Fruit fly (Drosophila melanogaster) whole organism, prepupa: ENCODE results near the gene Hex-t2.
A peak's percentile ranks its signal among the peaks of the same experiment; 100 is the strongest.

ENCODE experiments used
- Blimp-1 ChIP-seq: fragments of 200-800 bp; sonication (Bioruptor generic); optimal IDR thresholded peaks from 3 replicates; lab custom pipeline; 2017; ENCODE audit warnings: missing biosample characterization, missing genetic modification characterization, mild to moderate bottlenecking, moderate library complexity, missing genetic modification reagents
- CG10631 ChIP-seq: fragments of 200-800 bp; sonication (Bioruptor generic); optimal IDR thresholded peaks from 2 replicates; lab custom pipeline; 2016; ENCODE audit warnings: missing biosample characterization, missing genetic modification characterization
- CG10669 ChIP-seq: fragments of 200-800 bp; sonication (Bioruptor generic); optimal IDR thresholded peaks from 3 replicates; lab custom pipeline; 2018; ENCODE audit warnings: missing biosample characterization, mild to moderate bottlenecking, missing genetic modification characterization, moderate library complexity
- CG11294 ChIP-seq: fragments of 200-800 bp; sonication (Bioruptor generic); IDR thresholded peaks from 2 replicates; pipeline ENCODE4 v1.3.6; 2022; ENCODE audit warnings: missing biosample characterization, missing genetic modification characterization
- CG11762 ChIP-seq: fragments of 200-800 bp; sonication (Bioruptor generic); optimal IDR thresholded peaks from 3 replicates; lab custom pipeline; 2016; ENCODE audit warnings: missing biosample characterization, missing genetic modification characterization; ENCODE audit not compliant: insufficient read depth
- CG11902 ChIP-seq: fragments of 200-800 bp; sonication (Bioruptor generic); optimal IDR thresholded peaks from 3 replicates; lab custom pipeline; 2016; ENCODE audit warnings: missing biosample characterization, missing genetic modification characterization
- CG1621 ChIP-seq: fragments of 200-800 bp; sonication (Bioruptor generic); optimal IDR thresholded peaks from 3 replicates; lab custom pipeline; 2018; ENCODE audit warnings: missing biosample characterization, mild to moderate bottlenecking, missing genetic modification characterization
- CG16779 ChIP-seq: fragments of 200-800 bp; sonication (Bioruptor generic); optimal IDR thresholded peaks from 3 replicates; lab custom pipeline; 2017; ENCODE audit warnings: missing biosample characterization, mild to moderate bottlenecking, missing genetic modification characterization
- CG31627 ChIP-seq: fragments of 200-800 bp; sonication (Bioruptor generic); optimal IDR thresholded peaks from 3 replicates; lab custom pipeline; 2016; ENCODE audit warnings: missing biosample characterization, missing genetic modification characterization
- CG32006 ChIP-seq: fragments of 200-800 bp; sonication (Bioruptor generic); optimal IDR thresholded peaks from 3 replicates; lab custom pipeline; 2017; ENCODE audit warnings: missing biosample characterization, mild to moderate bottlenecking, missing genetic modification characterization
- CG34406 ChIP-seq: fragments of 200-800 bp; sonication (Bioruptor generic); optimal IDR thresholded peaks from 3 replicates; lab custom pipeline; 2016; ENCODE audit warnings: missing biosample characterization, missing genetic modification characterization
- CG3919 ChIP-seq: fragments of 200-800 bp; sonication (Bioruptor generic); optimal IDR thresholded peaks from 3 replicates; lab custom pipeline; 2016; ENCODE audit warnings: missing biosample characterization, missing genetic modification characterization
- CG4318 ChIP-seq: fragments of 200-800 bp; sonication (Bioruptor generic); optimal IDR thresholded peaks from 3 replicates; lab custom pipeline; 2017; ENCODE audit warnings: missing biosample characterization, mild to moderate bottlenecking, missing genetic modification characterization
- CG6163 ChIP-seq: fragments of 200-800 bp; sonication (Bioruptor generic); IDR thresholded peaks from 3 replicates; pipeline ENCODE4 v1.3.6; 2022; ENCODE audit warnings: missing biosample characterization, missing genetic modification characterization
- CG6276 ChIP-seq: fragments of 200-800 bp; sonication (Bioruptor generic); optimal IDR thresholded peaks from 2 replicates; lab custom pipeline; 2017; ENCODE audit warnings: missing biosample characterization, mild to moderate bottlenecking, missing genetic modification characterization
- CG6792 ChIP-seq: fragments of 200-800 bp; sonication (Bioruptor generic); optimal IDR thresholded peaks from 3 replicates; lab custom pipeline; 2016; ENCODE audit warnings: missing biosample characterization, missing genetic modification characterization
- CG6808 ChIP-seq: fragments of 200-800 bp; sonication (Bioruptor generic); optimal IDR thresholded peaks from 3 replicates; lab custom pipeline; 2017; ENCODE audit warnings: missing biosample characterization, missing genetic modification characterization, mild to moderate bottlenecking, moderate library complexity, missing genetic modification reagents
- CG7368 ChIP-seq: fragments of 200-800 bp; sonication (Bioruptor generic); optimal IDR thresholded peaks from 3 replicates; lab custom pipeline; 2016; ENCODE audit warnings: missing biosample characterization, missing genetic modification characterization
- CG8119 ChIP-seq: fragments of 200-800 bp; sonication (Bioruptor generic); IDR thresholded peaks from 3 replicates; pipeline ENCODE4 v1.3.6; 2022; ENCODE audit warnings: missing biosample characterization, missing genetic modification characterization
- CG8319 ChIP-seq: fragments of 200-800 bp; sonication (Bioruptor generic); optimal IDR thresholded peaks from 3 replicates; lab custom pipeline; 2016; ENCODE audit warnings: missing biosample characterization, missing genetic modification characterization
- CG8632 ChIP-seq: fragments of 200-800 bp; sonication (Bioruptor generic); optimal IDR thresholded peaks from 3 replicates; lab custom pipeline; 2016; ENCODE audit warnings: missing biosample characterization, missing genetic modification characterization
- CG9139 ChIP-seq: fragments of 200-800 bp; sonication (Bioruptor generic); optimal IDR thresholded peaks from 3 replicates; lab custom pipeline; 2017; ENCODE audit warnings: missing biosample characterization, mild to moderate bottlenecking, missing genetic modification characterization
- Eip78C ChIP-seq: fragments of 200-800 bp; sonication (Bioruptor generic); peaks from one replicate; lab custom pipeline; 2016; ENCODE audit warnings: missing biosample characterization, missing genetic modification characterization
- Eip93F ChIP-seq: fragments of 200-800 bp; sonication (Bioruptor generic); optimal IDR thresholded peaks from 2 replicates; lab custom pipeline; 2016; ENCODE audit warnings: missing biosample characterization, mild to moderate bottlenecking, missing genetic modification characterization
- Ets21C ChIP-seq: fragments of 200-800 bp; sonication (Bioruptor generic); optimal IDR thresholded peaks from 3 replicates; lab custom pipeline; 2016; ENCODE audit warnings: missing biosample characterization, missing genetic modification characterization
- Gug ChIP-seq: fragments of 200-800 bp; sonication (Bioruptor generic); IDR thresholded peaks from 2 replicates; pipeline ENCODE4 v1.3.6; 2022; ENCODE audit warnings: missing biosample characterization, missing genetic modification characterization
- Hr38 ChIP-seq: sonication (Bioruptor generic); optimal IDR thresholded peaks from 2 replicates; lab custom pipeline; 2016; ENCODE audit warnings: missing biosample characterization, missing genetic modification characterization
- Hr39 ChIP-seq: fragments of 200-800 bp; sonication (Bioruptor generic); optimal IDR thresholded peaks from 2 replicates; lab custom pipeline; 2016; ENCODE audit warnings: missing biosample characterization, missing genetic modification characterization
- Hr4 ChIP-seq: fragments of 200-800 bp; sonication (Bioruptor generic); optimal IDR thresholded peaks from 3 replicates; lab custom pipeline; 2016; ENCODE audit warnings: missing biosample characterization, missing genetic modification characterization
- Lpt ChIP-seq: fragments of 200-800 bp; sonication (Bioruptor generic); optimal IDR thresholded peaks from 3 replicates; lab custom pipeline; 2016; ENCODE audit warnings: missing biosample characterization, missing genetic modification characterization
- OdsH ChIP-seq: fragments of 200-800 bp; sonication (Bioruptor generic); optimal IDR thresholded peaks from 3 replicates; lab custom pipeline; 2016; ENCODE audit warnings: missing biosample characterization, missing genetic modification characterization
- Smox ChIP-seq: fragments of 200-800 bp; sonication (Bioruptor generic); optimal IDR thresholded peaks from 3 replicates; lab custom pipeline; 2016; ENCODE audit warnings: missing biosample characterization, missing genetic modification characterization
- Sox102F ChIP-seq: fragments of 200-800 bp; sonication (Bioruptor generic); optimal IDR thresholded peaks from 2 replicates; lab custom pipeline; 2016; ENCODE audit warnings: missing biosample characterization, mild to moderate bottlenecking, missing genetic modification characterization
- Sox14 ChIP-seq: fragments of 200-800 bp; sonication (Bioruptor generic); optimal IDR thresholded peaks from 3 replicates; lab custom pipeline; 2016; ENCODE audit warnings: missing biosample characterization, missing genetic modification characterization
- achi ChIP-seq: fragments of 200-800 bp; sonication (Bioruptor generic); optimal IDR thresholded peaks from 3 replicates; lab custom pipeline; 2016; ENCODE audit warnings: missing biosample characterization, missing genetic modification characterization
- acj6 ChIP-seq: fragments of 200-800 bp; sonication (Bioruptor generic); optimal IDR thresholded peaks from 3 replicates; lab custom pipeline; 2016; ENCODE audit warnings: missing biosample characterization, missing genetic modification characterization
- cyc ChIP-seq: fragments of 200-800 bp; sonication (Bioruptor generic); optimal IDR thresholded peaks from 3 replicates; lab custom pipeline; 2016; ENCODE audit warnings: missing biosample characterization, missing genetic modification characterization
- dac ChIP-seq: fragments of 200-800 bp; sonication (Bioruptor generic); optimal IDR thresholded peaks from 2 replicates; lab custom pipeline; 2017; ENCODE audit warnings: missing biosample characterization, mild to moderate bottlenecking, missing genetic modification characterization
- eg ChIP-seq: fragments of 200-800 bp; sonication (Bioruptor generic); IDR thresholded peaks from 3 replicates; pipeline ENCODE4 v1.3.6; 2022; ENCODE audit warnings: missing biosample characterization, missing genetic modification characterization
- fd59A ChIP-seq: fragments of 200-800 bp; sonication (Bioruptor generic); optimal IDR thresholded peaks from 2 replicates; lab custom pipeline; 2017; ENCODE audit warnings: missing biosample characterization, mild to moderate bottlenecking, missing genetic modification characterization, missing genetic modification reagents
- fkh ChIP-seq: fragments of 200-800 bp; sonication (Bioruptor generic); optimal IDR thresholded peaks from 3 replicates; lab custom pipeline; 2017; ENCODE audit warnings: missing biosample characterization, mild to moderate bottlenecking, missing genetic modification characterization, moderate library complexity
- lz ChIP-seq: fragments of 200-800 bp; sonication (Bioruptor generic); optimal IDR thresholded peaks from 3 replicates; lab custom pipeline; 2016; ENCODE audit warnings: missing biosample characterization, missing genetic modification characterization
- net ChIP-seq: fragments of 200-800 bp; sonication (Bioruptor generic); optimal IDR thresholded peaks from 3 replicates; lab custom pipeline; 2016; ENCODE audit warnings: missing biosample characterization, missing genetic modification characterization
- pdm3 ChIP-seq: fragments of 200-800 bp; sonication (Bioruptor generic); optimal IDR thresholded peaks from 3 replicates; lab custom pipeline; 2016; ENCODE audit warnings: missing biosample characterization, missing genetic modification characterization
- salr ChIP-seq, 2 experiments: fragments of 200-800 bp; sonication (Bioruptor generic); optimal IDR thresholded peaks; 3 replicates each; lab custom pipeline; 2016 to 2018; ENCODE audit warnings: missing biosample characterization in 2 of 2, missing genetic modification characterization in 2 of 2, mild to moderate bottlenecking in 1 of 2
- spab ChIP-seq: fragments of 200-800 bp; sonication (Bioruptor generic); optimal IDR thresholded peaks from 2 replicates; lab custom pipeline; 2017; ENCODE audit warnings: missing biosample characterization, mild to moderate bottlenecking, missing genetic modification characterization, missing genetic modification reagents
- topi ChIP-seq: fragments of 200-800 bp; sonication (Bioruptor generic); optimal IDR thresholded peaks from 3 replicates; lab custom pipeline; 2016; ENCODE audit warnings: missing biosample characterization, missing genetic modification characterization
- vri ChIP-seq: fragments of 200-800 bp; sonication (Bioruptor generic); optimal IDR thresholded peaks from 3 replicates; lab custom pipeline; 2016; ENCODE audit warnings: missing biosample characterization, mild to moderate bottlenecking, missing genetic modification characterization

Gene Hex-t2

dm6 chr3R:26496356-26496755 lies 45.9 kb downstream of the Hex-t2 start (continued):
- TF ChIP-seq Gug (peak; percentile 75), CG8319 (no peak), Sox14 (peak; percentile 33), CG8119 (GFP tag; lab: Robert Waterston, UW) (peak; percentile 81), Hr38 (GFP tag; lab: Kevin White, UChicago) (no peak), CG9139 (GFP tag; lab: Kevin White, UChicago) (no peak), Hr4 (GFP tag; lab: Kevin White, UChicago) (peak; percentile 67), CG7368 (GFP tag; lab: Kevin White, UChicago) (peak; percentile 39), CG16779 (tag; lab: Kevin White, UChicago) (peak; percentile 41), fd59A (GFP tag; lab: Kevin White, UChicago) (no peak), CG6276 (GFP tag; lab: Kevin White, UChicago) (peak; percentile 78), CG11902 (GFP tag; lab: Kevin White, UChicago) (no peak), CG6163 (GFP tag; lab: Robert Waterston, UW) (peak; percentile 87), spab (GFP tag; lab: Kevin White, UChicago) (peak; percentile 51), Blimp-1 (GFP tag; lab: Kevin White, UChicago) (no peak), salr (GFP tag; optimal IDR thresholded peaks at IDR 0.05; lab: Kevin White, UChicago) (peak in 1 of 2 experiments; percentile 47), CG1621 (tag; lab: Kevin White, UChicago) (peak; percentile 14), CG11294 (peak; percentile 75), dac (GFP tag; lab: Kevin White, UChicago) (no peak), achi (GFP tag; lab: Kevin White, UChicago) (peak; percentile 67), CG3919 (GFP tag; lab: Kevin White, UChicago) (peak; percentile 70), cyc (GFP tag; lab: Kevin White, UChicago) (peak; percentile 30), acj6 (peak; percentile 15), topi (GFP tag; lab: Kevin White, UChicago) (no peak), CG31627 (GFP tag; lab: Kevin White, UChicago) (no peak), CG8632 (no peak), Eip78C (GFP tag; lab: Kevin White, UChicago) (peak; percentile 44), Hr39 (GFP tag; lab: Kevin White, UChicago) (no peak), Eip93F (GFP tag; lab: Kevin White, UChicago) (no peak), CG6792 (GFP tag; lab: Kevin White, UChicago) (peak; percentile 30), CG10631 (GFP tag; lab: Kevin White, UChicago) (peak; percentile 61), CG11762 (peak; percentile 45), lz (no peak), Lpt (GFP tag; lab: Kevin White, UChicago) (peak; percentile 63), OdsH (peak; percentile 53)

- TF ChIP-seq CG10631 (GFP tag; lab: Kevin White, UChicago): peak; percentile 61
- peak; percentile 72 for TF ChIP-seq CG6808 (GFP tag; lab: Kevin White, UChicago)
- TF ChIP-seq Eip78C (GFP tag; lab: Kevin White, UChicago): peak; percentile 92
- TF ChIP-seq pdm3 (GFP tag; lab: Kevin White, UChicago): peak; percentile 68
- no peak for TF ChIP-seq CG11294
- TF ChIP-seq CG4318 (GFP tag; lab: Kevin White, UChicago): no peak
- TF ChIP-seq Lpt (GFP tag; lab: Kevin White, UChicago): no peak
- TF ChIP-seq Hr39 (GFP tag; lab: Kevin White, UChicago): peak; percentile 76
- peak; percentile 34 for TF ChIP-seq net
- TF ChIP-seq Sox102F (GFP tag; lab: Kevin White, UChicago): peak; percentile 78
- peak; percentile 64 for TF ChIP-seq CG10669 (GFP tag; lab: Kevin White, UChicago)
- peak; percentile 66 for TF ChIP-seq Ets21C (GFP tag; lab: Kevin White, UChicago)
- peak; percentile 29 for TF ChIP-seq Blimp-1 (GFP tag; lab: Kevin White, UChicago)
- TF ChIP-seq salr (GFP tag; optimal IDR thresholded peaks at IDR 0.05; lab: Kevin White, UChicago): peak in 1 of 2 experiments; percentile 40
- TF ChIP-seq CG34406 (GFP tag; lab: Kevin White, UChicago): peak; percentile 63
- TF ChIP-seq CG32006 (GFP tag; lab: Kevin White, UChicago): peak; percentile 47
- peak; percentile 80 for TF ChIP-seq CG31627 (GFP tag; lab: Kevin White, UChicago)
- TF ChIP-seq topi (GFP tag; lab: Kevin White, UChicago): peak; percentile 75
- TF ChIP-seq Hr4 (GFP tag; lab: Kevin White, UChicago): peak; percentile 52
- peak; percentile 72 for TF ChIP-seq OdsH
- peak; percentile 76 for TF ChIP-seq CG3919 (GFP tag; lab: Kevin White, UChicago)
- peak; percentile 34; the same call in 1 of the 2 replicates for TF ChIP-seq Gug
- peak; percentile 72 for TF ChIP-seq Smox (GFP tag; lab: Kevin White, UChicago)
- TF ChIP-seq eg (GFP tag; lab: Robert Waterston, UW): peak; percentile 49; the same call in 2 of the 3 replicates
- no peak for TF ChIP-seq fkh (GFP tag; lab: Kevin White, UChicago)
- TF ChIP-seq CG6276 (GFP tag; lab: Kevin White, UChicago): no peak
- TF ChIP-seq achi (GFP tag; lab: Kevin White, UChicago): peak; percentile 69
- TF ChIP-seq CG11902 (GFP tag; lab: Kevin White, UChicago): peak; percentile 30
- TF ChIP-seq vri: peak; percentile 81
- TF ChIP-seq CG9139 (GFP tag; lab: Kevin White, UChicago): peak; percentile 52
- peak; percentile 21 for TF ChIP-seq CG7368 (GFP tag; lab: Kevin White, UChicago)
- TF ChIP-seq CG8319: peak; percentile 30
- TF ChIP-seq acj6: peak; percentile 76
Observed at dm6 chr3R:26499136-26499535, 48.7 kb downstream of the Hex-t2 start.
